Worm (Caenorhabditis elegans): ENCODE results near the gene K07H8.8.

The K07H8.8 gene

ce11 chrIV:8219987-8220386, 48.2 kb downstream of the K07H8.8 start, which contains the start of gene ocr-2:
ocr-2 (minus strand) TSS chrIV:8220087.
- TF ChIP-seq daf-16 (GFP tag; optimal IDR thresholded peaks at IDR 0.05): no peak
- TF ChIP-seq daf-16 (tag; optimal IDR thresholded peaks at IDR 0.05): no peak
- TF ChIP-seq Y75B8A.6 (GFP tag; IDR thresholded peaks at IDR 0.05): no peak
- no peak for TF ChIP-seq attf-4 (tag; optimal IDR thresholded peaks at IDR 0.05)
- TF ChIP-seq T20F7.1 (GFP tag; optimal IDR thresholded peaks at IDR 0.05): no peak
